Worm (Caenorhabditis elegans): ENCODE results near the gene F07G11.1.

ce11 chrV:7274992-7275391, 32.2 kb upstream of the F07G11.1 start, which contains the start of gene C13A2.10:
- TF ChIP-seq hlh-6 (tag; optimal IDR thresholded peaks at IDR 0.05), result no peak
- no peak for TF ChIP-seq elt-2 (tag; optimal IDR thresholded peaks at IDR 0.05)
- TF ChIP-seq mec-3 (tag; optimal IDR thresholded peaks at IDR 0.05; ENCODE audit: borderline replicate concordance), result no peak
- TF ChIP-seq lin-11 (tag; optimal IDR thresholded peaks at IDR 0.05), result no peak
- TF ChIP-seq unc-3 (GFP tag; conservative IDR thresholded peaks at IDR 0.05), result no peak
- no peak for TF ChIP-seq unc-3 (tag; optimal IDR thresholded peaks at IDR 0.05)
- TF ChIP-seq ama-1 (optimal IDR thresholded peaks at IDR 0.05), result no peak
- no peak for TF ChIP-seq unc-86 (tag; optimal IDR thresholded peaks at IDR 0.05)
- TF ChIP-seq dmd-4 (tag; optimal IDR thresholded peaks at IDR 0.05; ENCODE audit: borderline replicate concordance), result no peak
- TF ChIP-seq syd-9 (tag; optimal IDR thresholded peaks at IDR 0.05), result no peak
